Worm (Caenorhabditis elegans) whole organism, young adult: ENCODE measurements around the gene F10G7.10.

Source experiments
- F33H1.4 ChIP-seq: fragments of 200-800 bp; sonication (Bioruptor generic); IDR thresholded peaks from 2 replicates; pipeline ENCODE4 v1.3.6; 2022; ENCODE audit warnings: missing genetic modification reagents, missing genetic modification characterization, missing compliant biosample characterization
- nhr-80 ChIP-seq: sonication (generic microtip); optimal IDR thresholded peaks from 2 replicates; lab custom pipeline; 2016; ENCODE audit warnings: missing genetic modification characterization, missing compliant biosample characterization

DNA sequence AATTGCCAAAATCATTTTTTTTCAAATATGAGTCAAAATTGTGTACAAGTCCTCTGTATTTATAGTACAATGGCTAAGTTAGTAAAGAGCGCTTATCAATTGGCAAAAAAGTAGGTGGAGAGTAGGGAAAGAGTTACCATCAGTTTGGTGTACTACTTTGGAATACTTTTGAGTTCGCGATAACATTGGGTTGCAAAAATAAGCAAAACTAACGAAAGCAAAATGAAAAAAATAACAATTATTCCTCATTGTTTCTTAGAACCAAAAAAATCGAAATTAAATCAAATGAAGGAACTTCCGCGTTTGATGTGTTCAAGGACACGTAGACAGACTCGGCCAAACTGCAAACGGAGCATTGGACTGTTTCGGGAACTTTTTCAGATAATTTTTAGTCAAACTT, 30.7 kb upstream of the F10G7.10 start, which contains the start of gene C27D9.2:
- no peak for TF ChIP-seq nhr-80 (tag; lab: Kevin White, UChicago)
- no peak for TF ChIP-seq F33H1.4 (GFP tag; lab: Robert Waterston, UW)
